Fruit fly (Drosophila melanogaster) whole organism, embryonic: ENCODE measurements around the gene CG32333.

Source experiments
- Awh ChIP-seq: fragments of 200-800 bp; sonication (Bioruptor generic); IDR thresholded peaks from 2 replicates; pipeline ENCODE4, ENCODE4 v1.3.6; 2022; ENCODE audit warnings: missing biosample characterization, missing genetic modification characterization
- Bdp1 ChIP-seq: fragments of 200-800 bp; sonication (Bioruptor generic); optimal IDR thresholded peaks from 3 replicates; lab custom pipeline; 2016; ENCODE audit warnings: missing biosample characterization, missing genetic modification characterization
- BtbVII ChIP-seq: fragments of 200-800 bp; sonication (Bioruptor generic); optimal IDR thresholded peaks from 3 replicates; lab custom pipeline; 2017; ENCODE audit warnings: missing biosample characterization, mild to moderate bottlenecking, missing genetic modification characterization
- CG10267 ChIP-seq: fragments of 200-800 bp; sonication (Bioruptor generic); optimal IDR thresholded peaks from 2 replicates; lab custom pipeline; 2018; ENCODE audit warnings: missing biosample characterization, mild to moderate bottlenecking, missing genetic modification characterization, moderate library complexity
- CG11456 ChIP-seq: fragments of 200-800 bp; sonication (Bioruptor generic); IDR thresholded peaks from 3 replicates; pipeline ENCODE4 v1.3.6; 2022; ENCODE audit warnings: missing biosample characterization, missing genetic modification characterization
- CG12104 ChIP-seq: fragments of 200-800 bp; sonication (Bioruptor generic); optimal IDR thresholded peaks from 3 replicates; lab custom pipeline; 2016; ENCODE audit warnings: missing biosample characterization, missing genetic modification characterization
- CG12155 ChIP-seq: fragments of 200-800 bp; sonication (Bioruptor generic); optimal IDR thresholded peaks from 3 replicates; lab custom pipeline; 2016; ENCODE audit warnings: missing biosample characterization, missing genetic modification characterization
- CG1233 ChIP-seq: fragments of 200-800 bp; sonication (Bioruptor generic); optimal IDR thresholded peaks from 4 replicates; lab custom pipeline; 2018; ENCODE audit warnings: missing biosample characterization, mild to moderate bottlenecking, missing genetic modification characterization
- CG15073 ChIP-seq: fragments of 200-800 bp; sonication (Bioruptor generic); optimal IDR thresholded peaks from 2 replicates; lab custom pipeline; 2016; ENCODE audit warnings: missing biosample characterization, missing genetic modification characterization
- CG1792 ChIP-seq: fragments of 200-800 bp; sonication (Bioruptor generic); optimal IDR thresholded peaks from 2 replicates; lab custom pipeline; 2016; ENCODE audit warnings: missing biosample characterization, missing genetic modification characterization
- CG3163 ChIP-seq: fragments of 200-800 bp; sonication (Bioruptor generic); optimal IDR thresholded peaks from 3 replicates; lab custom pipeline; 2016; ENCODE audit warnings: missing biosample characterization, missing genetic modification characterization
- CG32772 ChIP-seq: fragments of 200-800 bp; sonication (Bioruptor generic); IDR thresholded peaks from 2 replicates; pipeline ENCODE4 v1.3.6; 2022; ENCODE audit warnings: missing biosample characterization, missing genetic modification characterization
- CG3281 ChIP-seq: fragments of 200-800 bp; sonication (Bioruptor generic); optimal IDR thresholded peaks from 3 replicates; lab custom pipeline; 2017; ENCODE audit warnings: missing biosample characterization, mild to moderate bottlenecking, missing genetic modification characterization
- CG34422 ChIP-seq: fragments of 200-800 bp; sonication (Bioruptor generic); IDR thresholded peaks from 3 replicates; pipeline ENCODE4 v1.3.6; 2022; ENCODE audit warnings: missing biosample characterization, missing genetic modification characterization
- CG3847 ChIP-seq: fragments of 200-800 bp; sonication (Bioruptor generic); IDR thresholded peaks from 2 replicates; pipeline ENCODE4 v1.3.6; 2022; ENCODE audit warnings: missing biosample characterization, missing genetic modification characterization
- CG4617 ChIP-seq: fragments of 200-800 bp; sonication (Bioruptor generic); optimal IDR thresholded peaks from 3 replicates; lab custom pipeline; 2016; ENCODE audit warnings: missing biosample characterization, missing genetic modification characterization, borderline replicate concordance
- CG6254 ChIP-seq: fragments of 200-800 bp; sonication (Bioruptor generic); optimal IDR thresholded peaks from 3 replicates; lab custom pipeline; 2017; ENCODE audit warnings: mild to moderate bottlenecking, missing biosample characterization, missing genetic modification reagents, missing genetic modification characterization
- CG6272 ChIP-seq: fragments of 200-800 bp; sonication (Bioruptor generic); IDR thresholded peaks from 2 replicates; pipeline ENCODE4 v1.3.6; 2022; ENCODE audit warnings: missing biosample characterization, missing genetic modification characterization
- CG6791 ChIP-seq: fragments of 200-800 bp; sonication (Bioruptor generic); IDR thresholded peaks from 3 replicates; pipeline ENCODE4 v1.3.6; 2022; ENCODE audit warnings: missing biosample characterization, missing genetic modification characterization; ENCODE audit not compliant: partially characterized antibody
- CG7928 ChIP-seq: fragments of 200-800 bp; sonication (Bioruptor generic); optimal IDR thresholded peaks from 2 replicates; lab custom pipeline; 2017; ENCODE audit warnings: missing biosample characterization, mild to moderate bottlenecking, missing genetic modification characterization
- CG8089 ChIP-seq: fragments of 200-800 bp; sonication (Bioruptor generic); optimal IDR thresholded peaks from 3 replicates; lab custom pipeline; 2016; ENCODE audit warnings: missing biosample characterization, missing genetic modification characterization
- CG9437 ChIP-seq: fragments of 200-800 bp; sonication (Bioruptor generic); optimal IDR thresholded peaks from 2 replicates; lab custom pipeline; 2018; ENCODE audit warnings: missing biosample characterization, mild to moderate bottlenecking, missing genetic modification characterization
- CG9876 ChIP-seq: fragments of 200-800 bp; sonication (Bioruptor generic); optimal IDR thresholded peaks from 2 replicates; lab custom pipeline; 2016; ENCODE audit warnings: missing biosample characterization, missing genetic modification characterization
- Dll ChIP-seq: fragments of 200-800 bp; sonication (Bioruptor generic); IDR thresholded peaks from 4 replicates; pipeline ENCODE4 v1.3.6; 2022; ENCODE audit warnings: missing biosample characterization, missing genetic modification characterization; ENCODE audit not compliant: partially characterized antibody
- Dp ChIP-seq: fragments of 200-800 bp; sonication (Bioruptor generic); optimal IDR thresholded peaks from 2 replicates; lab custom pipeline; 2018; ENCODE audit warnings: missing biosample characterization, mild to moderate bottlenecking, missing genetic modification characterization, moderate library complexity
- Ets97D ChIP-seq: fragments of 200-800 bp; sonication (Bioruptor generic); optimal IDR thresholded peaks from 3 replicates; lab custom pipeline; 2016; ENCODE audit warnings: missing biosample characterization, missing genetic modification characterization
- GATAe ChIP-seq: fragments of 200-800 bp; sonication (Bioruptor generic); conservative IDR thresholded peaks from 2 replicates; pipeline ENCODE4 v1.3.6; 2022; ENCODE audit warnings: missing biosample characterization, missing genetic modification characterization
- Hr3 ChIP-seq: fragments of 200-800 bp; sonication (Bioruptor generic); optimal IDR thresholded peaks from 3 replicates; lab custom pipeline; 2016; ENCODE audit warnings: missing biosample characterization, missing genetic modification characterization
- Myb ChIP-seq: fragments of 200-800 bp; sonication (Bioruptor generic); optimal IDR thresholded peaks from 2 replicates; lab custom pipeline; 2016; ENCODE audit warnings: missing biosample characterization, missing genetic modification characterization
- NC2β ChIP-seq: fragments of 200-800 bp; sonication (Bioruptor generic); optimal IDR thresholded peaks from 2 replicates; lab custom pipeline; 2016; ENCODE audit warnings: missing biosample characterization, missing genetic modification characterization
- Nf-YB ChIP-seq: fragments of 200-800 bp; sonication (Bioruptor generic); optimal IDR thresholded peaks from 3 replicates; lab custom pipeline; 2019; ENCODE audit warnings: missing biosample characterization, mild to moderate bottlenecking, missing genetic modification characterization, moderate library complexity
- Spps ChIP-seq: fragments of 200-800 bp; sonication (Bioruptor generic); optimal IDR thresholded peaks from 2 replicates; lab custom pipeline; 2018; ENCODE audit warnings: missing biosample characterization, mild to moderate bottlenecking, missing genetic modification characterization
- YL-1 ChIP-seq: fragments of 200-800 bp; sonication (Bioruptor generic); optimal IDR thresholded peaks from 3 replicates; lab custom pipeline; 2017; ENCODE audit warnings: missing biosample characterization, mild to moderate bottlenecking, missing genetic modification characterization
- abd-A ChIP-seq: fragments of 200-800 bp; sonication (Bioruptor generic); optimal IDR thresholded peaks from 3 replicates; lab custom pipeline; 2019; ENCODE audit warnings: missing biosample characterization, mild to moderate bottlenecking, missing genetic modification characterization, moderate library complexity
- ato ChIP-seq: fragments of 200-800 bp; sonication (Bioruptor generic); IDR thresholded peaks from 2 replicates; pipeline ENCODE4 v1.3.6; 2022; ENCODE audit warnings: missing biosample characterization, missing genetic modification characterization; ENCODE audit not compliant: partially characterized antibody
- dan ChIP-seq: fragments of 200-800 bp; sonication (Bioruptor generic); IDR thresholded peaks from 2 replicates; pipeline ENCODE4 v1.3.6; 2022; ENCODE audit warnings: missing biosample characterization, missing genetic modification characterization
- danr ChIP-seq: fragments of 200-800 bp; sonication (Bioruptor generic); IDR thresholded peaks from 2 replicates; pipeline ENCODE4 v1.3.6; 2022; ENCODE audit warnings: missing biosample characterization, missing genetic modification characterization
- fd96Cb ChIP-seq: fragments of 200-800 bp; sonication (Bioruptor generic); optimal IDR thresholded peaks from 2 replicates; lab custom pipeline; 2018; ENCODE audit warnings: missing biosample characterization, mild to moderate bottlenecking, missing genetic modification characterization, moderate library complexity
- fu2 ChIP-seq: fragments of 200-800 bp; sonication (Bioruptor generic); optimal IDR thresholded peaks from 2 replicates; lab custom pipeline; 2016; ENCODE audit warnings: missing biosample characterization, missing genetic modification characterization
- gem ChIP-seq: fragments of 200-800 bp; sonication (Bioruptor generic); optimal IDR thresholded peaks from 2 replicates; lab custom pipeline; 2019; ENCODE audit warnings: missing biosample characterization, mild to moderate bottlenecking, missing genetic modification characterization, moderate library complexity
- gfzf ChIP-seq: fragments of 200-800 bp; sonication (Bioruptor generic); optimal IDR thresholded peaks from 2 replicates; lab custom pipeline; 2016; ENCODE audit warnings: missing biosample characterization, mild to moderate bottlenecking, missing genetic modification characterization, moderate library complexity
- gt ChIP-seq: fragments of 200-800 bp; sonication (Bioruptor generic); IDR thresholded peaks from 2 replicates; pipeline ENCODE4 v1.3.6; 2022; ENCODE audit warnings: missing biosample characterization, missing genetic modification characterization
- knrl ChIP-seq: fragments of 200-800 bp; sonication (Bioruptor generic); IDR thresholded peaks from 3 replicates; pipeline ENCODE4 v1.3.6; 2022; ENCODE audit warnings: missing biosample characterization, missing genetic modification characterization; ENCODE audit not compliant: partially characterized antibody
- lilli ChIP-seq: fragments of 200-800 bp; sonication (Bioruptor generic); optimal IDR thresholded peaks from 3 replicates; lab custom pipeline; 2016; ENCODE audit warnings: missing biosample characterization, missing genetic modification characterization
- sc ChIP-seq, 3 experiments: fragments of >200 bp in 2 of 3; fragments of 200-800 bp in 1 of 3; sonication (Bioruptor generic) in 1 of 3; optimal IDR thresholded peaks; 2 replicates in 2 of 3; 3 replicates in 1 of 3; lab custom pipeline; 2017; ENCODE audit warnings: mild to moderate bottlenecking in 1 of 3, missing biosample characterization in 1 of 3, missing genetic modification characterization in 1 of 3, missing genetic modification reagents in 1 of 3
- schlank ChIP-seq: fragments of 200-800 bp; sonication (Bioruptor generic); optimal IDR thresholded peaks from 2 replicates; lab custom pipeline; 2018; ENCODE audit warnings: missing biosample characterization, mild to moderate bottlenecking, missing genetic modification characterization
- sens ChIP-seq: fragments of 200-800 bp; sonication (Bioruptor generic); peaks from one replicate; lab custom pipeline; 2016; ENCODE audit warnings: missing biosample characterization, missing genetic modification characterization
- slou ChIP-seq: fragments of 200-800 bp; sonication (Bioruptor generic); optimal IDR thresholded peaks from 3 replicates; lab custom pipeline; 2016; ENCODE audit warnings: missing biosample characterization, missing genetic modification characterization
- toy ChIP-seq: fragments of 200-800 bp; sonication (Bioruptor generic); IDR thresholded peaks from 2 replicates; pipeline ENCODE4 v1.3.6; 2022; ENCODE audit warnings: missing biosample characterization, missing genetic modification characterization
- wdn ChIP-seq: fragments of 200-800 bp; sonication (Bioruptor generic); IDR thresholded peaks from 2 replicates; pipeline ENCODE4 v1.3.6; 2022; ENCODE audit warnings: missing biosample characterization, missing genetic modification characterization

The CG32333 gene

DNA sequence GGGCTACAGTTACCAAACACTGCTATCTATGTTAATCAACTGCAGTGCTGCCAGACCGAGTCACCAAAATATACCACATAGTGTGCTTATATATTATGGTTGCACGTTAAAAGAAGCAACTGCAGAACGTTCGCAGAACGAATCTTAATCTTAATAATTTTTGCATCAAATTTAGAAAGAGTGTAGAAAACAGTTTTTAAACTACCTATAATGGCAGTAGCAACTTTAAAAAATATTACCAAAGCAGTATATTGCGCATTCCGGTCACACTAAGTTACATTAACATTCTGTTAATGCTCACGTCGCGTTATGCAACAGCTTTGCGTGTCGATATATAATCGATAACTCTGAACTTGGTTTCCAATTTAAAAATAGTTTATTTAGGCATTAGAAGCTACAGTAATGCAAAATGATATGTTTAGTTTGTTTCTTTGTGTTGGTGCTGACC lies 66.4 kb downstream of the CG32333 start, which contains the start of gene indra:
TSS of gene indra (minus strand) at position 271 of the 448 bp plus-strand sequence.
- peak; percentile 79 for TF ChIP-seq gfzf (GFP tag; lab: Kevin White, UChicago)
- peak; percentile 17 for TF ChIP-seq CG3163 (GFP tag; lab: Kevin White, UChicago)
- peak; percentile 52 for TF ChIP-seq CG9876 (GFP tag; lab: Kevin White, UChicago)
- TF ChIP-seq Spps, result no peak
- TF ChIP-seq CG7928 (GFP tag; lab: Kevin White, UChicago), result no peak
- TF ChIP-seq BtbVII (GFP tag; lab: Kevin White, UChicago), result no peak
- TF ChIP-seq wdn (GFP tag; lab: Robert Waterston, UW), result no peak
- TF ChIP-seq CG8089 (GFP tag; lab: Kevin White, UChicago), result peak; percentile 45
- TF ChIP-seq lilli, result peak; percentile 85
- peak; percentile 71 for TF ChIP-seq Myb (GFP tag; lab: Kevin White, UChicago)
- peak; percentile 62 for TF ChIP-seq CG1792 (GFP tag; lab: Kevin White, UChicago)
- TF ChIP-seq Dp, result peak; percentile 76
- TF ChIP-seq knrl (GFP tag; lab: Robert Waterston, UW), result peak; percentile 33; the same call in 1 of the 3 replicates
- TF ChIP-seq Hr3 (GFP tag; lab: Kevin White, UChicago), result peak; percentile 53
- no peak for TF ChIP-seq CG6272 (GFP tag; lab: Robert Waterston, UW)
- peak; percentile 9 for TF ChIP-seq slou (GFP tag; lab: Kevin White, UChicago)
- TF ChIP-seq CG1233, result no peak
- TF ChIP-seq Dll (GFP tag; lab: Robert Waterston, UW), result peak; percentile 57; the same call in 2 of the 4 replicates
- TF ChIP-seq schlank, result no peak
- peak; percentile 21 for TF ChIP-seq CG3281 (GFP tag; lab: Kevin White, UChicago)
- TF ChIP-seq gt (GFP tag; lab: Robert Waterston, UW), result no peak
- peak; percentile 73 for TF ChIP-seq gem
- no peak for TF ChIP-seq toy (GFP tag; lab: Robert Waterston, UW)
- TF ChIP-seq GATAe (GFP tag; lab: Robert Waterston, UW), result no peak
- TF ChIP-seq CG32772 (GFP tag; lab: Robert Waterston, UW), result peak; percentile 51; the same call in 1 of the 2 replicates
- TF ChIP-seq CG9437 (GFP tag; lab: Kevin White, UChicago), result peak; percentile 96
- TF ChIP-seq fu2 (GFP tag; lab: Kevin White, UChicago), result peak; percentile 71
- TF ChIP-seq Awh (GFP tag; lab: Robert Waterston, UW), result no peak
- peak; percentile 78 for TF ChIP-seq CG4617
- peak; percentile 57 for TF ChIP-seq CG12155
- TF ChIP-seq YL-1 (GFP tag; lab: Kevin White, UChicago), result peak; percentile 96
- TF ChIP-seq CG12104 (GFP tag; lab: Kevin White, UChicago), result peak; percentile 49
- peak; percentile 48 for TF ChIP-seq CG3847 (GFP tag; lab: Robert Waterston, UW)
- peak; percentile 19; the same call in 1 of the 3 replicates for TF ChIP-seq CG34422 (GFP tag; lab: Robert Waterston, UW)
- TF ChIP-seq sc (optimal IDR thresholded peaks at IDR 0.05; lab: Kevin White, UChicago), result no peak
- no peak for TF ChIP-seq sc (GFP tag; optimal IDR thresholded peaks at IDR 0.05; lab: Kevin White, UChicago)
- TF ChIP-seq danr, result 0 out of 2 replicates have a peak, but pooled peaks have one; percentile 46
- peak; percentile 45; the same call in 1 of the 2 replicates for TF ChIP-seq ato (GFP tag; lab: Robert Waterston, UW)
- TF ChIP-seq dan (GFP tag; lab: Robert Waterston, UW), result no peak
- TF ChIP-seq sens (GFP tag; lab: Kevin White, UChicago), result peak; percentile 95
- no peak for TF ChIP-seq abd-A (tag; lab: Kevin White, UChicago)
- no peak for TF ChIP-seq CG15073
- TF ChIP-seq Nf-YB (GFP tag; lab: Kevin White, UChicago), result peak; percentile 12
- no peak for TF ChIP-seq CG6254 (GFP tag; lab: Kevin White, UChicago)
- TF ChIP-seq NC2β (GFP tag; lab: Kevin White, UChicago), result peak; percentile 67
- TF ChIP-seq CG11456 (GFP tag; lab: Robert Waterston, UW), result no peak
- peak; percentile 62 for TF ChIP-seq CG6791 (GFP tag; lab: Robert Waterston, UW)
- TF ChIP-seq CG10267 (tag; lab: Kevin White, UChicago), result peak; percentile 77
- peak; percentile 38 for TF ChIP-seq fd96Cb (tag; lab: Kevin White, UChicago)
- TF ChIP-seq Bdp1 (GFP tag; lab: Kevin White, UChicago), result peak; percentile 20
- TF ChIP-seq Ets97D (GFP tag; lab: Kevin White, UChicago), result peak; percentile 75
